Worm (Caenorhabditis elegans) whole organism, dauer: ENCODE data around the gene fbxc-58.

Source experiments
- unc-62 ChIP-seq: sonication (generic microtip); optimal IDR thresholded peaks from 2 replicates; lab custom pipeline; 2017; ENCODE audit warnings: missing biosample characterization, missing genetic modification reagents, missing genetic modification characterization

The fbxc-58 gene

DNA sequence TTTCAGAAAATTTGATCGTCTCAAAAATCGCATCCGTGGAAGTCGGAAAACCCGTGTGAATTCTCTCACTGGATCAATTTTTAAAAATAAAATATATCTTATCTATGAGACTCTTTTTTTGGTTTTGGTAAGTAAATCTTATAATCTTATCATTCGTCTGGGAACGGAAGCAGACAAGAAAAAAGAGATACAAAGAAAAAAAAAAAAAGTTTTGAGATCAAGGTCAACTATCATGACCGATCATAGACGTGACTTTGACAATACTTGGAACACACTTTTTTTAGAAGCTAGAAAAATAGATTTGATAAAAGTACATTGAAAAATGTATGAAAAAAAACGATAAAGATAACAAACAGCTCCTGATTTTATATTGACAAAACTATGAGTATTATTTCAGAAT, 5.2 kb downstream of the fbxc-58 start:
- TF ChIP-seq unc-62 = no peak

ce11 chrIV:9378272-9378671, 7.0 kb downstream of the fbxc-58 start, which contains the start of gene C10C5.4:
C10C5.4 (plus strand) TSS chrIV:9378552.
- TF ChIP-seq unc-62 = no peak

- TF ChIP-seq unc-62 = no peak
Measured at ce11 chrIV:9381136-9381535, 9.8 kb downstream of the fbxc-58 start, which contains the start of gene C10C5.5. C10C5.5 (plus strand) TSS chrIV:9381436.

DNA sequence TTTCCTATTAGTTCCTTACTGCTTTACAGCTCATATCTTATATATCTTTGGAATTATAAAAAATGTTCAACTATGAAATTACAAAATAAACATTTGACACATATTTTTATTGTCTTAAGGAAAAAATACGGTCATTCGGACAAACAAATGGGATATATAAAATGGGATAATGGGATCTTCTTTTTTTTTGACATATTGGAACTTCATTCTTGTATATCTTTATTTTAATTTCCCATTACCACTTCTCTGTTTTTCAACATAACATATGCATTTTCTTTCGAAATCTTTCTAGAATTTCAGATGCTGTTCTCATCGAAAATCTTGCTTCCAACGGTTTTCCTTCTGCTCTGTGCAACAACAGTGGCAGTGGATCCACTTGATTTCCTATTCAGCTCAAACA, 13.5 kb downstream of the fbxc-58 start, which contains the start of gene C10C5.7:
Gene C10C5.7 (plus strand): TSS at position 301 of the 400 bp plus-strand sequence.
- TF ChIP-seq unc-62 = no peak

DNA sequence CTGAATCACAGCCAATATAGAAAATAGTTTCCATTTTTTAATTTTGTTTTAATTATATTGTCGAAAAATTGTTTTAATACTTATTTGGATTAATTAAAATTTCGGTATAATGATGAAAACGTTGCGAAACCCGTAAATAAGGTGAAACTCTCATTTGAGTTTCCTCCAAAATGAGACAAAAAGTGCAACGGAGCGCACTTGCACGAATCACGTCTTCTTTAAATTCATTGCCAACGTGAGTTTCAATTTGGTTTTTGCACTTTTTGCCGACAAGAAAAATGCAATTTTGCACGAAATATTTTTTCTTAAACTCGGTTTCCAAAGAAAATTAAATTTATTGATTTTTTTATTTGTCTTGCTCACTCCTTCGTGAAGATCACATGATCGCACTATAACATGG, 14.7 kb downstream of the fbxc-58 start, which contains the start of gene daf-15:
Gene daf-15 (plus strand): TSS at position 171 of the 400 bp plus-strand sequence.
- no peak for TF ChIP-seq unc-62

DNA sequence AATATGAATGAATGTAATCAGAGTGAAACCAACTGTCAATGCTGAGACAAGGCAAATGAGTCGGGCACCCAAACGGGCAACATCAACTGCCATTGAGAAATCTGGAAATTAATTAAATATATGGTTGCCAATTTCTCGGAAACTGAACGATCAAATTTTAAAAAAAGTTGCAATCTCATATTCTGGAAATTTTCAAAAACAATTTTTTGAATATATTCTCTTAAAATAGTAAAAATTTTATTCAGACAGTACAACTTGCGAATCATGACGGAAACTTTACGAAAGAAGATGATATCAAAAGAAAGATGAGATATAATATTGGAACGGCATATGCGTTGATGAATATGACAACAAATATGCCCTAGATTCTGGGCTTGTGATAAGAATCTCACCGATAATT, 24.8 kb downstream of the fbxc-58 start, which contains the start of gene col-121:
Gene col-121 (minus strand): TSS at position 101 of the 400 bp plus-strand sequence.
- no peak for TF ChIP-seq unc-62

DNA sequence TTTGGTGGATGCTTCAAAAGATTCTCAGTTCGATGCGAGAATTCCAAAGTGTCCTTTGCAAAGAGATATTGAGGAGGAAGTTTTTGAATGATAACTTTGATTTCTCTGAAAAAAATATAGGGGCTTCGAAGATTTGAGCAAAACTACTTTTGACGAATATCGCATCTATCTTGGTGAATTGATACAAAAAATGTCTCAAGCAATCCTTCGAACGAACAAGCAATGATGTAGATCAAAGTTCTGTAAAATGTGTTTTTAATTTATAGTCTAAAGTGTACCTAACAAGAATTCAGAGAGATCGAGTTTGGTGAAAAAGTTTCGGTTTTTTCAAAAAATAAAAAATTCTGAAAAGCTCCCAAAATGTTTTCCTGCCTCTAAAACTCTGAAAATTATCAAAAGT, 26.0 kb downstream of the fbxc-58 start, which contains the start of gene F56D5.3:
Gene F56D5.3 (plus strand): TSS at position 301 of the 400 bp plus-strand sequence.
- TF ChIP-seq unc-62 = no peak

ce11 chrIV:9398512-9398911, 27.2 kb downstream of the fbxc-58 start, which contains the start of gene F56D5.2:
F56D5.2 (minus strand) TSS chrIV:9398612.
- TF ChIP-seq unc-62 = no peak

- TF ChIP-seq unc-62 = no peak
Measured at ce11 chrIV:9401715-9402114, 30.4 kb downstream of the fbxc-58 start, which contains the start of gene F56D5.6. F56D5.6 (plus strand) TSS chrIV:9401922.

ce11 chrIV:9403761-9404420, 32.6 kb downstream of the fbxc-58 start:
- TF ChIP-seq unc-62 = no peak

DNA sequence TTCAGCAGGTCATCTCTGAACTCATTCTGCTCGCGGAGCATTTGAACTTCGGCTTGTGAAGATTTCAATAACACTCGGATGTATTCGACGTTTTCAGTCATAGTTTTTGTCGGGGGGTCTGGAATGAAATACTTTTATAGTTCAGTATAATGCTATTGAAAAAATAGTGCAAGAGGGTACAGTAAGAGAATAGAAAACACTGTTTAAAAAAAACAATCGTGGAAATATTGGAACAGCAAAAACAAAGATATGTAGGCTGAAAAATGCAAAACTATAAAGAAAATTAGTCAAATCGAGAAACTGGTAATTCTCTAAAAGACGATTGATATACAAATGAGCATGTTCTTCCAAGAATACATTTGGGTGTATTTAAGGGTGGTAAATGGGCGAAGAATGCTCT, 36.7 kb downstream of the fbxc-58 start, which contains the start of gene F56D5.5:
Gene F56D5.5 (minus strand): TSS at position 101 of the 400 bp plus-strand sequence.
- no peak for TF ChIP-seq unc-62

ce11 chrIV:9422408-9422807, 51.1 kb downstream of the fbxc-58 start, which contains the start of gene F56D5.9:
F56D5.9 (minus strand) TSS chrIV:9422508.
- no peak for TF ChIP-seq unc-62
